Worm (Caenorhabditis elegans) whole organism, young adult: Measurements from ENCODE around the gene ant-1.3.

Experiments
- B0035.1 ChIP-seq: sonication (generic microtip); optimal IDR thresholded peaks from 2 replicates; lab custom pipeline; 2016; ENCODE audit warnings: missing genetic modification characterization, mild to moderate bottlenecking, missing compliant biosample characterization, missing genotype, missing genetic modification reagents
- B0261.1 ChIP-seq: sonication (generic microtip); optimal IDR thresholded peaks from 2 replicates; lab custom pipeline; 2016; ENCODE audit warnings: mild to moderate bottlenecking, missing genetic modification characterization, moderate library complexity, missing compliant biosample characterization
- C17E4.6 ChIP-seq: fragments of 200-800 bp; sonication (Bioruptor generic); IDR thresholded peaks from 2 replicates; pipeline ENCODE4 v1.3.6; 2022; ENCODE audit warnings: missing genetic modification reagents, missing genetic modification characterization, missing compliant biosample characterization
- D2030.7 ChIP-seq: fragments of 200-800 bp; sonication (Bioruptor generic); IDR thresholded peaks from 2 replicates; pipeline ENCODE4 v1.3.6; 2022; ENCODE audit warnings: missing genetic modification reagents, missing genetic modification characterization, missing compliant biosample characterization
- F22D6.2 ChIP-seq: sonication (generic microtip); optimal IDR thresholded peaks from 2 replicates; lab custom pipeline; 2016; ENCODE audit warnings: mild to moderate bottlenecking, missing genetic modification characterization, missing compliant biosample characterization
- F52B5.7 ChIP-seq: sonication (generic microtip); optimal IDR thresholded peaks from 2 replicates; lab custom pipeline; 2016; ENCODE audit warnings: mild to moderate bottlenecking, missing genetic modification characterization, missing compliant biosample characterization
- F55B11.4 ChIP-seq: sonication (generic microtip); optimal IDR thresholded peaks from 2 replicates; lab custom pipeline; 2016; ENCODE audit warnings: missing compliant biosample characterization, missing genetic modification characterization, borderline replicate concordance; ENCODE audit not compliant: insufficient read depth
- T26A5.8 ChIP-seq: sonication (generic microtip); optimal IDR thresholded peaks from 2 replicates; lab custom pipeline; 2016; ENCODE audit warnings: missing genetic modification characterization, missing compliant biosample characterization
- ama-1 ChIP-seq, 3 experiments: fragments of 150-350 bp in 1 of 3; sonication (generic microtip) in 2 of 3; optimal IDR thresholded peaks; 2 replicates each; lab custom pipeline; 2014 to 2018; ENCODE audit warnings: missing biosample characterization in 2 of 3, missing genetic modification characterization in 2 of 3, missing genetic modification reagents in 2 of 3
- atf-7 ChIP-seq: sonication (generic microtip); optimal IDR thresholded peaks from 2 replicates; lab custom pipeline; 2017; ENCODE audit warnings: mild to moderate bottlenecking, missing genetic modification characterization, missing compliant biosample characterization
- attf-5 ChIP-seq: fragments of 200-800 bp; sonication (Bioruptor generic); optimal IDR thresholded peaks from 2 replicates; lab custom pipeline; 2018; ENCODE audit warnings: mild to moderate bottlenecking, missing genetic modification characterization, missing compliant biosample characterization
- cebp-1 ChIP-seq, 2 experiments: fragments of 200-800 bp in 1 of 2; sonication (Bioruptor generic) in 1 of 2; sonication (generic microtip) in 1 of 2; IDR thresholded peaks in 1 of 2; optimal IDR thresholded peaks in 1 of 2; 2 replicates each; pipeline versions ENCODE4 v1.3.6 to Lab custom; 2017 to 2022; ENCODE audit warnings: missing compliant biosample characterization in 2 of 2, missing genetic modification characterization in 2 of 2, mild to moderate bottlenecking in 1 of 2, missing genetic modification reagents in 1 of 2, moderate library complexity in 1 of 2
- chd-7 ChIP-seq: sonication (generic microtip); optimal IDR thresholded peaks from 2 replicates; lab custom pipeline; 2016; ENCODE audit warnings: mild to moderate bottlenecking, missing genetic modification characterization, moderate library complexity, missing compliant biosample characterization
- egl-44 ChIP-seq: fragments of 200-800 bp; sonication (Bioruptor generic); IDR thresholded peaks from 2 replicates; pipeline ENCODE4 v1.3.6; 2022; ENCODE audit warnings: missing genetic modification reagents, missing genetic modification characterization, missing compliant biosample characterization
- ekl-4 ChIP-seq: fragments of 200-800 bp; sonication (Bioruptor generic); IDR thresholded peaks from 2 replicates; pipeline ENCODE4 v1.3.6; 2022; ENCODE audit warnings: missing genetic modification reagents, missing genetic modification characterization, missing compliant biosample characterization
- ets-4 ChIP-seq: fragments of 200-800 bp; sonication (Bioruptor generic); optimal IDR thresholded peaks from 2 replicates; lab custom pipeline; 2018; ENCODE audit warnings: mild to moderate bottlenecking, missing genetic modification characterization, missing compliant biosample characterization
- fkh-3 ChIP-seq: sonication (generic microtip); optimal IDR thresholded peaks from 2 replicates; lab custom pipeline; 2016; ENCODE audit warnings: mild to moderate bottlenecking, missing genetic modification characterization, missing compliant biosample characterization
- hlh-12 ChIP-seq: sonication (generic microtip); optimal IDR thresholded peaks from 2 replicates; lab custom pipeline; 2016; ENCODE audit warnings: missing genetic modification characterization, missing compliant biosample characterization
- hmg-20 ChIP-seq: fragments of 200-800 bp; sonication (Bioruptor generic); IDR thresholded peaks from 2 replicates; pipeline ENCODE4 v1.3.6; 2022; ENCODE audit warnings: missing genetic modification reagents, missing genetic modification characterization, missing compliant biosample characterization
- hsf-1 ChIP-seq: fragments of 200-800 bp; sonication (Bioruptor generic); IDR thresholded peaks from 2 replicates; pipeline ENCODE4 v1.3.6; 2022; ENCODE audit warnings: missing genetic modification reagents, missing genetic modification characterization, missing compliant biosample characterization
- lin-35 ChIP-seq, 3 experiments: fragments of 150-350 bp in 2 of 3; sonication (generic microtip) in 1 of 3; optimal IDR thresholded peaks; 2 replicates each; lab custom pipeline; 2014 to 2018; ENCODE audit warnings: missing biosample characterization in 3 of 3, missing genetic modification characterization in 3 of 3, missing genetic modification reagents in 3 of 3
- lin-54 ChIP-seq: fragments of 200-800 bp; sonication (Bioruptor generic); optimal IDR thresholded peaks from 2 replicates; lab custom pipeline; 2018; ENCODE audit warnings: mild to moderate bottlenecking, missing genetic modification characterization, missing compliant biosample characterization
- madf-10 ChIP-seq: sonication (generic microtip); optimal IDR thresholded peaks from 2 replicates; lab custom pipeline; 2016; ENCODE audit warnings: mild to moderate bottlenecking, missing genetic modification characterization, missing compliant biosample characterization
- madf-3 ChIP-seq: fragments of 200-800 bp; sonication (Bioruptor generic); IDR thresholded peaks from 2 replicates; pipeline ENCODE4 v1.3.6; 2022; ENCODE audit warnings: missing genetic modification reagents, missing genetic modification characterization, missing compliant biosample characterization
- madf-8 ChIP-seq: fragments of 200-800 bp; sonication (Bioruptor generic); conservative IDR thresholded peaks from 2 replicates; pipeline ENCODE4 v1.3.6; 2022; ENCODE audit warnings: missing genetic modification reagents, missing genetic modification characterization, missing compliant biosample characterization
- mcd-1 ChIP-seq: fragments of 200-800 bp; sonication (Bioruptor generic); IDR thresholded peaks from 2 replicates; pipeline ENCODE4 v1.3.6; 2022; ENCODE audit warnings: missing genetic modification reagents, missing genetic modification characterization, missing compliant biosample characterization
- mes-4 ChIP-seq: sonication (generic microtip); optimal IDR thresholded peaks from 2 replicates; lab custom pipeline; 2016; ENCODE audit warnings: missing genotype, missing genetic modification characterization, missing compliant biosample characterization
- nhr-27 ChIP-seq: fragments of 200-800 bp; sonication (Bioruptor generic); optimal IDR thresholded peaks from 2 replicates; lab custom pipeline; 2018; ENCODE audit warnings: mild to moderate bottlenecking, missing genetic modification characterization, moderate library complexity, missing compliant biosample characterization
- nhr-80 ChIP-seq: sonication (generic microtip); optimal IDR thresholded peaks from 2 replicates; lab custom pipeline; 2016; ENCODE audit warnings: missing genetic modification characterization, missing compliant biosample characterization
- pbrm-1 ChIP-seq: fragments of 200-800 bp; sonication (Bioruptor generic); IDR thresholded peaks from 2 replicates; pipeline ENCODE4 v1.3.6; 2022; ENCODE audit warnings: missing genetic modification reagents, missing genetic modification characterization, missing compliant biosample characterization
- rpc-1 ChIP-seq, 2 experiments: fragments of 150-350 bp in 1 of 2; sonication (generic microtip) in 1 of 2; optimal IDR thresholded peaks; 2 replicates each; lab custom pipeline; 2014 to 2018; ENCODE audit warnings: missing biosample characterization in 1 of 2, missing genetic modification characterization in 1 of 2, missing genetic modification reagents in 1 of 2, missing genotype in 1 of 2
- snpc-4 ChIP-seq, 5 experiments: fragments of 150-350 bp in 1 of 5; sonication (generic microtip) in 4 of 5; optimal IDR thresholded peaks; 2 replicates each; lab custom pipeline; 2014 to 2018; ENCODE audit warnings: missing genetic modification characterization in 5 of 5, missing biosample characterization in 3 of 5, antibody characterized with exemption in 2 of 5, mild to moderate bottlenecking in 2 of 5, missing compliant biosample characterization in 2 of 5, missing genotype in 2 of 5, moderate library complexity in 2 of 5, missing genetic modification reagents in 1 of 5
- somi-1 ChIP-seq: fragments of 200-800 bp; sonication (Bioruptor generic); optimal IDR thresholded peaks from 2 replicates; lab custom pipeline; 2018; ENCODE audit warnings: mild to moderate bottlenecking, missing genetic modification characterization, missing compliant biosample characterization
- sptf-2 ChIP-seq: fragments of 200-800 bp; sonication (Bioruptor generic); optimal IDR thresholded peaks from 2 replicates; lab custom pipeline; 2018; ENCODE audit warnings: mild to moderate bottlenecking, missing genetic modification characterization, missing compliant biosample characterization
- tbx-9 ChIP-seq: sonication (generic microtip); optimal IDR thresholded peaks from 2 replicates; lab custom pipeline; 2016; ENCODE audit warnings: borderline replicate concordance, missing genetic modification characterization, inconsistent platforms, missing compliant biosample characterization
- unc-130 ChIP-seq: sonication (generic microtip); optimal IDR thresholded peaks from 2 replicates; lab custom pipeline; 2016; ENCODE audit warnings: missing genetic modification reagents, missing genetic modification characterization, missing compliant biosample characterization
- ztf-18 ChIP-seq: sonication (generic microtip); optimal IDR thresholded peaks from 2 replicates; lab custom pipeline; 2016; ENCODE audit warnings: missing genotype, mild to moderate bottlenecking, missing genetic modification characterization, missing compliant biosample characterization
- ztf-26 ChIP-seq: sonication (generic microtip); optimal IDR thresholded peaks from 2 replicates; lab custom pipeline; 2017; ENCODE audit warnings: missing genetic modification characterization, missing compliant biosample characterization

ant-1.3 gene

DNA sequence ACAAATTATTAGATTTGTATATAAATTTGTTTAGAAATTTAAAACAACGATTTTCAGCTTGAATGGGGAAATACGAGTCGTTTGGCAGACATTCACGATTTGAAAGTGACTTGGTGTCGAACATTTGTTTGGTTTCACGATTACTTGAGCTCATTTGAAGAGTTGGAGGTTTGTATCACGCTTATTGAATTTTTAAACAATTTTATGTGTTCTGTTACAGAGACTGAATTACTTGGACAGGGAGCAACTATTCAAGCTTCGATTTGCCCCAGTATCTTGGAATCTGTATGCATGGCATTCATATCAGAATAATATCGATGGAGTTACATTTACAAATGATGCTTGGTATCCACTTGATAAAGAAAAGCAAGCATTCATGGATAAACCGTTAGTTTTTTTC is 18.1 kb upstream of the ant-1.3 start:
- TF ChIP-seq hlh-12 (tag; lab: Kevin White, UChicago) = no peak

DNA sequence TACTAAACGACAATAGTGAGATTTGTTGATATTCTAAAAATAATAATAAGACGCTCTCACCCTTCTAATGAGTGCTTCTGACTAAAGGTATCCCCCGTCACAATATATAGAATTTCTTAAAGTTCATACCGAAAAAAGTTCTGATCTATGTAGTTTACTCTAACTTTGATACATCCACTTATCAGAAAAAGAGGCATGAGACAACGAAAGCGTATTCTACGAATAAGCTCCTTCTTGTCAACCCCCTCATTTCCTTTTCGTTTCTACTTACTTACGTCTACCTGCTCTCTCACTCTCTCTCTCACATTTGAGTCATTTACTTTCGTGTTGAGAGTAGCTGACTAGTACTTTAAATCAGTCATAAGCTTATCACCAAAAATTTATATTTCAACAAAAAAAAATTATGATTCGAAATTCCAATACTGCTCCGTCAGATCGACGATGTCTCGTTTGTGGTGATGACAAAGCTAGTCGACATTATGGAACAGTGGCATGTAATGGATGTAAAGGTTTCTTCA is 16.4 kb upstream of the ant-1.3 start:
- TF ChIP-seq ztf-26 (no peak), madf-8 (no peak), egl-44 (GFP tag; lab: Robert Waterston, UW) (no peak), ets-4 (GFP tag; lab: Kevin White, UChicago) (no peak), C17E4.6 (GFP tag; lab: Robert Waterston, UW) (no peak), F22D6.2 (tag; lab: Kevin White, UChicago) (no peak), T26A5.8 (tag; lab: Kevin White, UChicago) (no peak)

- no peak for TF ChIP-seq atf-7 (tag; lab: Kevin White, UChicago)
- TF ChIP-seq sptf-2 (GFP tag; lab: Kevin White, UChicago) = no peak
- TF ChIP-seq snpc-4 (GFP tag; optimal IDR thresholded peaks at IDR 0.05; lab: Kevin White, UChicago) = no peak
- no peak for TF ChIP-seq snpc-4 (tag; optimal IDR thresholded peaks at IDR 0.05; lab: Kevin White, UChicago)
- TF ChIP-seq ztf-18 (tag; lab: Kevin White, UChicago) = no peak
Measured at ce11 chrIV:9724948-9725347, 15.8 kb upstream of the ant-1.3 start, which contains the start of the genes nhr-138 and C28D4.18. Gene nhr-138, plus strand, starts transcription at chrIV:9725251. Gene C28D4.18, plus strand, starts transcription at chrIV:9725280.

ce11 chrIV:9723185-9723584 is 14.1 kb upstream of the ant-1.3 start:
- TF ChIP-seq F55B11.4 (tag; lab: Kevin White, UChicago) = no peak
- TF ChIP-seq, all 124 proteins: peak for 0

- TF ChIP-seq fkh-3 (tag; lab: Kevin White, UChicago) = no peak
- TF ChIP-seq pbrm-1 (GFP tag; lab: Robert Waterston, UW) = peak; percentile 35; the same call in 1 of the 2 replicates
- no peak for TF ChIP-seq mes-4 (tag; lab: Kevin White, UChicago)
- TF ChIP-seq attf-5 = peak; percentile 74
- peak; percentile 18 for TF ChIP-seq atf-7 (tag; lab: Kevin White, UChicago)
- no peak for TF ChIP-seq B0261.1 (tag; lab: Kevin White, UChicago)
- TF ChIP-seq nhr-27 = no peak
- TF ChIP-seq ets-4 (GFP tag; lab: Kevin White, UChicago) = no peak
- TF ChIP-seq chd-7 (tag; lab: Kevin White, UChicago) = peak; percentile 5
- TF ChIP-seq hsf-1 = no peak
- TF ChIP-seq nhr-80 = peak; percentile 94
- no peak for TF ChIP-seq D2030.7 (GFP tag; lab: Robert Waterston, UW)
- no peak for TF ChIP-seq cebp-1 (GFP tag; IDR thresholded peaks at IDR 0.05; lab: Robert Waterston, UW)
- no peak for TF ChIP-seq cebp-1 (tag; optimal IDR thresholded peaks at IDR 0.05; lab: Kevin White, UChicago)
- TF ChIP-seq snpc-4 (GFP tag; optimal IDR thresholded peaks at IDR 0.05; lab: Kevin White, UChicago) = no peak
- TF ChIP-seq snpc-4 (tag; optimal IDR thresholded peaks at IDR 0.05; lab: Kevin White, UChicago) = peak in 3 of 4 experiments; percentile 19 to 23 (median 21)
- TF ChIP-seq C17E4.6 (GFP tag; lab: Robert Waterston, UW) = no peak
- TF ChIP-seq ama-1 (optimal IDR thresholded peaks at IDR 0.05; lab: Kevin White, UChicago) = no peak
- TF ChIP-seq ama-1 (GFP tag; optimal IDR thresholded peaks at IDR 0.05; lab: Kevin White, UChicago) = no peak
- no peak for TF ChIP-seq rpc-1 (optimal IDR thresholded peaks at IDR 0.05; lab: Kevin White, UChicago)
- TF ChIP-seq rpc-1 (tag; optimal IDR thresholded peaks at IDR 0.05; lab: Kevin White, UChicago) = no peak
- no peak for TF ChIP-seq madf-3 (GFP tag; lab: Robert Waterston, UW)
- peak; percentile 17 for TF ChIP-seq somi-1 (GFP tag; lab: Kevin White, UChicago)
- TF ChIP-seq madf-10 (tag; lab: Kevin White, UChicago) = peak; percentile 97
- TF ChIP-seq hmg-20 (GFP tag; lab: Robert Waterston, UW) = no peak
- TF ChIP-seq ekl-4 (GFP tag; lab: Robert Waterston, UW) = no peak
- TF ChIP-seq mcd-1 = peak; percentile 43; the same call in 1 of the 2 replicates
- TF ChIP-seq B0035.1 = no peak
- TF ChIP-seq lin-35 (GFP tag; optimal IDR thresholded peaks at IDR 0.05; lab: Kevin White, UChicago) = peak in 1 of 3 experiments; percentile 49
- no peak for TF ChIP-seq sptf-2 (GFP tag; lab: Kevin White, UChicago)
- TF ChIP-seq lin-54 (GFP tag; lab: Kevin White, UChicago) = no peak
- TF ChIP-seq F52B5.7 (tag; lab: Kevin White, UChicago) = no peak
- no peak for TF ChIP-seq tbx-9 (tag; lab: Kevin White, UChicago)
- TF ChIP-seq unc-130 = no peak
- TF ChIP-seq ztf-18 (tag; lab: Kevin White, UChicago) = peak; percentile 9
Measured at ce11 chrIV:9718396-9718795, 9.3 kb upstream of the ant-1.3 start.
